Worm (Caenorhabditis elegans): Measurements from ENCODE around the gene R10E4.11.

- TF ChIP-seq unc-62 (GFP tag; optimal IDR thresholded peaks at IDR 0.05) (no peak), egl-18 (GFP tag; IDR thresholded peaks at IDR 0.05) (no peak), dox-1 (GFP tag; IDR thresholded peaks at IDR 0.05) (no peak), lin-35 (GFP tag; optimal IDR thresholded peaks at IDR 0.05) (no peak), sea-2 (GFP tag; IDR thresholded peaks at IDR 0.05) (no peak), rpc-1 (optimal IDR thresholded peaks at IDR 0.05) (no peak), rpc-1 (tag; optimal IDR thresholded peaks at IDR 0.05) (no peak), athp-1 (tag; optimal IDR thresholded peaks at IDR 0.05) (no peak), hmg-20 (GFP tag; IDR thresholded peaks at IDR 0.05) (no peak), ama-1 (optimal IDR thresholded peaks at IDR 0.05) (no peak), ama-1 (GFP tag; optimal IDR thresholded peaks at IDR 0.05) (no peak), F49E8.2 (tag; optimal IDR thresholded peaks at IDR 0.05; ENCODE audit: insufficient read depth) (no peak), let-526 (GFP tag; IDR thresholded peaks at IDR 0.05) (no peak)
These were observed 34.9 kb downstream of the R10E4.11 start for ce11 chrIII:4265892-4266291.

Data from whole organism, young adult.